Worm (Caenorhabditis elegans): ENCODE measurements around the gene cat-1.

ce11 chrX:5686065-5686464 is 24.5 kb downstream of the cat-1 start, which contains the start of gene set-20:
- no peak for TF ChIP-seq nhr-67 (tag; optimal IDR thresholded peaks at IDR 0.05)
- no peak for TF ChIP-seq zag-1 (tag; optimal IDR thresholded peaks at IDR 0.05)
- TF ChIP-seq unc-62 (GFP tag; optimal IDR thresholded peaks at IDR 0.05) = no peak
- no peak for TF ChIP-seq ama-1 (optimal IDR thresholded peaks at IDR 0.05)
- TF ChIP-seq ztf-11 (tag; optimal IDR thresholded peaks at IDR 0.05) = no peak
- TF ChIP-seq nhr-11 (tag; optimal IDR thresholded peaks at IDR 0.05) = no peak
- TF ChIP-seq tbx-2 (tag; optimal IDR thresholded peaks at IDR 0.05) = no peak
- no peak for TF ChIP-seq sea-2 (GFP tag; optimal IDR thresholded peaks at IDR 0.05)
- no peak for TF ChIP-seq fkh-10 (GFP tag; optimal IDR thresholded peaks at IDR 0.05)
- TF ChIP-seq ceh-82 (tag; optimal IDR thresholded peaks at IDR 0.05) = no peak
- TF ChIP-seq snpc-4 (tag; optimal IDR thresholded peaks at IDR 0.05) = peak; percentile 59

All from whole organism, L3 larva.